Worm (Caenorhabditis elegans) whole organism, young adult: ENCODE results near the gene nhr-235.

Source experiments
- F49E8.2 ChIP-seq: sonication (generic microtip); optimal IDR thresholded peaks from 3 replicates; lab custom pipeline; 2017; ENCODE audit warnings: missing genetic modification characterization, mild to moderate bottlenecking, missing compliant biosample characterization, antibody characterized with exemption, moderate library complexity; ENCODE audit not compliant: insufficient read depth
- Y53G8AR.9 ChIP-seq: fragments of 200-800 bp; sonication (Bioruptor generic); conservative IDR thresholded peaks from 2 replicates; pipeline ENCODE4 v1.3.6; 2022; ENCODE audit warnings: missing genetic modification reagents, missing genetic modification characterization, missing compliant biosample characterization
- ama-1 ChIP-seq, 3 experiments: fragments of 150-350 bp in 1 of 3; sonication (generic microtip) in 2 of 3; optimal IDR thresholded peaks; 2 replicates each; lab custom pipeline; 2014 to 2018; ENCODE audit warnings: missing biosample characterization in 2 of 3, missing genetic modification characterization in 2 of 3, missing genetic modification reagents in 2 of 3
- ceh-79 ChIP-seq: sonication (generic microtip); optimal IDR thresholded peaks from 2 replicates; lab custom pipeline; 2017; ENCODE audit warnings: mild to moderate bottlenecking, missing genetic modification characterization, missing compliant biosample characterization
- ceh-91 ChIP-seq: fragments of 200-800 bp; sonication (Bioruptor generic); IDR thresholded peaks from 2 replicates; pipeline ENCODE4 v1.3.6; 2022; ENCODE audit warnings: missing genetic modification reagents, missing genetic modification characterization, missing compliant biosample characterization
- dox-1 ChIP-seq: fragments of 200-800 bp; sonication (Bioruptor generic); IDR thresholded peaks from 2 replicates; pipeline ENCODE4 v1.3.6; 2022; ENCODE audit warnings: missing genetic modification reagents, missing genetic modification characterization, missing compliant biosample characterization
- hmg-1.2 ChIP-seq: fragments of 200-800 bp; sonication (Bioruptor generic); IDR thresholded peaks from 2 replicates; pipeline ENCODE4 v1.3.6; 2022; ENCODE audit warnings: missing genetic modification reagents, missing genetic modification characterization, missing compliant biosample characterization
- pha-4 ChIP-seq: fragments of 150-350 bp; sonication (generic microtip); optimal IDR thresholded peaks from 2 replicates; lab custom pipeline; 2014; ENCODE audit warnings: missing biosample characterization, missing genetic modification reagents, missing genetic modification characterization
- sdz-38 ChIP-seq: sonication (generic microtip); optimal IDR thresholded peaks from 2 replicates; lab custom pipeline; 2016; ENCODE audit warnings: missing genotype, missing genetic modification characterization, missing compliant biosample characterization
- unc-62 ChIP-seq: fragments of 150-350 bp; optimal IDR thresholded peaks from 2 replicates; lab custom pipeline; 2014; ENCODE audit warnings: missing biosample characterization, missing genetic modification reagents, missing genetic modification characterization
- ztf-6 ChIP-seq: fragments of 200-800 bp; sonication (Bioruptor generic); IDR thresholded peaks from 2 replicates; pipeline ENCODE4 v1.3.6; 2022; ENCODE audit warnings: missing genetic modification reagents, missing genetic modification characterization, missing compliant biosample characterization

ce11 chrII:12616081-12616480 lies 24.4 kb upstream of the nhr-235 start, which contains the start of gene nspe-6:
- TF ChIP-seq dox-1 (no peak), hmg-1.2 (no peak), ztf-6 (GFP tag; lab: Robert Waterston, UW) (no peak), unc-62 (GFP tag; lab: Kevin White, UChicago) (no peak), ceh-91 (GFP tag; lab: Robert Waterston, UW) (no peak), Y53G8AR.9 (GFP tag; lab: Robert Waterston, UW) (no peak), pha-4 (tag; lab: Kevin White, UChicago) (no peak), ceh-79 (tag; lab: Kevin White, UChicago) (no peak), sdz-38 (tag; lab: Kevin White, UChicago) (no peak), ama-1 (optimal IDR thresholded peaks at IDR 0.05; lab: Kevin White, UChicago) (no peak), ama-1 (GFP tag; optimal IDR thresholded peaks at IDR 0.05; lab: Kevin White, UChicago) (no peak), F49E8.2 (tag; lab: Kevin White, UChicago) (no peak)
